Fruit fly (Drosophila melanogaster) whole organism, pupa: ENCODE results near the gene CG42271.
A peak's percentile ranks its signal among the peaks of the same experiment; 100 is the strongest.

Source experiments
- CG10348 ChIP-seq: fragments of 200-800 bp; sonication (Bioruptor generic); IDR thresholded peaks from 2 replicates; pipeline ENCODE4 v1.3.6; 2022; ENCODE audit warnings: missing biosample characterization, missing genetic modification characterization
- CG12605 ChIP-seq: fragments of 200-800 bp; sonication (Bioruptor generic); IDR thresholded peaks from 2 replicates; pipeline ENCODE4 v1.3.6; 2022; ENCODE audit warnings: missing biosample characterization, missing genetic modification characterization
- CG13204 ChIP-seq: fragments of 200-800 bp; sonication (Bioruptor generic); optimal IDR thresholded peaks from 2 replicates; lab custom pipeline; 2018; ENCODE audit warnings: missing biosample characterization, mild to moderate bottlenecking, missing genetic modification characterization, moderate library complexity
- CG14655 ChIP-seq: fragments of 200-800 bp; sonication (Bioruptor generic); optimal IDR thresholded peaks from 3 replicates; lab custom pipeline; 2017; ENCODE audit warnings: mild to moderate bottlenecking, missing biosample characterization, missing genetic modification reagents, missing genetic modification characterization
- CG15710 ChIP-seq: fragments of 200-800 bp; sonication (Bioruptor generic); optimal IDR thresholded peaks from 2 replicates; lab custom pipeline; 2018; ENCODE audit warnings: missing biosample characterization, mild to moderate bottlenecking, missing genetic modification characterization, moderate library complexity
- CG17806 ChIP-seq: fragments of 200-800 bp; sonication (Bioruptor generic); optimal IDR thresholded peaks from 2 replicates; lab custom pipeline; 2018; ENCODE audit warnings: missing biosample characterization, mild to moderate bottlenecking, missing genetic modification characterization, moderate library complexity
- CG32121 ChIP-seq: fragments of 200-800 bp; sonication (Bioruptor generic); IDR thresholded peaks from 2 replicates; pipeline ENCODE4 v1.3.6; 2022; ENCODE audit warnings: missing biosample characterization, missing genetic modification characterization
- CG34367 ChIP-seq: fragments of 200-800 bp; sonication (Bioruptor generic); optimal IDR thresholded peaks from 2 replicates; lab custom pipeline; 2018; ENCODE audit warnings: missing biosample characterization, mild to moderate bottlenecking, missing genetic modification characterization
- CG4496 ChIP-seq: fragments of 200-800 bp; sonication (Bioruptor generic); IDR thresholded peaks from 3 replicates; pipeline ENCODE4 v1.3.6; 2022; ENCODE audit warnings: missing biosample characterization, missing genetic modification characterization
- CG8159 ChIP-seq: fragments of 200-800 bp; sonication (Bioruptor generic); optimal IDR thresholded peaks from 3 replicates; lab custom pipeline; 2018; ENCODE audit warnings: missing biosample characterization, mild to moderate bottlenecking, missing genetic modification characterization, moderate library complexity
- CG8301 ChIP-seq: fragments of 200-800 bp; sonication (Bioruptor generic); optimal IDR thresholded peaks from 2 replicates; lab custom pipeline; 2018; ENCODE audit warnings: missing biosample characterization, mild to moderate bottlenecking, missing genetic modification characterization
- CG9948 ChIP-seq: fragments of 200-800 bp; sonication (Bioruptor generic); optimal IDR thresholded peaks from 2 replicates; lab custom pipeline; 2018; ENCODE audit warnings: missing biosample characterization, mild to moderate bottlenecking, missing genetic modification characterization, moderate library complexity
- D1 ChIP-seq: fragments of 200-800 bp; sonication (Bioruptor generic); optimal IDR thresholded peaks from 2 replicates; lab custom pipeline; 2018; ENCODE audit warnings: missing biosample characterization, mild to moderate bottlenecking, missing genetic modification characterization, moderate library complexity
- EcR ChIP-seq: fragments of 200-800 bp; sonication (Bioruptor generic); optimal IDR thresholded peaks from 3 replicates; lab custom pipeline; 2019; ENCODE audit warnings: missing biosample characterization, missing genetic modification characterization, mild to moderate bottlenecking, moderate library complexity, missing genetic modification reagents
- Ets98B ChIP-seq: fragments of 200-800 bp; sonication (Bioruptor generic); IDR thresholded peaks from 2 replicates; pipeline ENCODE4 v1.3.6; 2022; ENCODE audit warnings: missing biosample characterization, missing genetic modification characterization
- Pif1A ChIP-seq: fragments of 200-800 bp; sonication (Bioruptor generic); optimal IDR thresholded peaks from 3 replicates; lab custom pipeline; 2016; ENCODE audit warnings: missing biosample characterization, missing genetic modification characterization
- Pif1B ChIP-seq: fragments of 200-800 bp; sonication (Bioruptor generic); optimal IDR thresholded peaks from 3 replicates; lab custom pipeline; 2016; ENCODE audit warnings: missing biosample characterization, missing genetic modification characterization
- Snoo ChIP-seq: fragments of 200-800 bp; sonication (Bioruptor generic); optimal IDR thresholded peaks from 3 replicates; lab custom pipeline; 2017; ENCODE audit warnings: missing biosample characterization, mild to moderate bottlenecking, missing genetic modification characterization, inconsistent platforms
- fd96Ca ChIP-seq: fragments of 200-800 bp; sonication (Bioruptor generic); IDR thresholded peaks from 3 replicates; pipeline ENCODE4 v1.3.6; 2022; ENCODE audit warnings: missing biosample characterization, missing genetic modification characterization
- gl ChIP-seq: fragments of 200-800 bp; sonication (Bioruptor generic); optimal IDR thresholded peaks from 2 replicates; lab custom pipeline; 2018; ENCODE audit warnings: missing biosample characterization, mild to moderate bottlenecking, missing genetic modification characterization
- rn ChIP-seq: fragments of 200-800 bp; sonication (Bioruptor generic); IDR thresholded peaks from 2 replicates; pipeline ENCODE4 v1.3.6; 2022; ENCODE audit warnings: missing biosample characterization, missing genetic modification characterization

The CG42271 gene

dm6 chrX:14214505-14215449 is 19.1 kb downstream of the CG42271 start:
- TF ChIP-seq CG17806 (tag; lab: Kevin White, UChicago), result peak; percentile 76
- peak; percentile 24 for TF ChIP-seq CG13204
- TF ChIP-seq CG8301, result peak; percentile 88
- TF ChIP-seq CG34367, result peak; percentile 64
- TF ChIP-seq CG8159, result peak; percentile 79
- peak; percentile 46 for TF ChIP-seq Pif1B (GFP tag; lab: Kevin White, UChicago)
- TF ChIP-seq D1 (tag; lab: Kevin White, UChicago), result no peak
- TF ChIP-seq Snoo (tag; lab: Kevin White, UChicago), result peak; percentile 22
- TF ChIP-seq gl (tag; lab: Kevin White, UChicago), result peak; percentile 13
- TF ChIP-seq CG15710 (tag; lab: Kevin White, UChicago), result peak; percentile 68
- TF ChIP-seq CG4496 (GFP tag; lab: Robert Waterston, UW), result peak; percentile 90
- peak; percentile 43; the same call in 1 of the 2 replicates for TF ChIP-seq rn
- TF ChIP-seq Ets98B (GFP tag; lab: Robert Waterston, UW), result peak; percentile 74
- peak; percentile 86 for TF ChIP-seq CG9948 (tag; lab: Kevin White, UChicago)
- peak; percentile 48 for TF ChIP-seq Pif1A (GFP tag; lab: Kevin White, UChicago)
- peak; percentile 57 for TF ChIP-seq fd96Ca
- peak; percentile 6 for TF ChIP-seq EcR (GFP tag; lab: Kevin White, UChicago)
- peak; percentile 41; the same call in 1 of the 2 replicates for TF ChIP-seq CG10348
- TF ChIP-seq CG14655 (GFP tag; lab: Kevin White, UChicago), result peak; percentile 93
- peak; percentile 83 for TF ChIP-seq CG32121
- TF ChIP-seq CG12605 (GFP tag; lab: Robert Waterston, UW), result peak; percentile 81

dm6 chrX:14213509-14214154 is 20.2 kb downstream of the CG42271 start:
- TF ChIP-seq Ets98B (GFP tag; lab: Robert Waterston, UW) (peak; percentile 46), Pif1A (GFP tag; lab: Kevin White, UChicago) (peak; percentile 41), CG4496 (GFP tag; lab: Robert Waterston, UW) (peak; percentile 43; the same call in 1 of the 3 replicates), CG17806 (tag; lab: Kevin White, UChicago) (peak; percentile 15), CG8159 (no peak), fd96Ca (peak; percentile 54; the same call in 1 of the 3 replicates), CG15710 (tag; lab: Kevin White, UChicago) (peak; percentile 17), Snoo (tag; lab: Kevin White, UChicago) (no peak), CG12605 (GFP tag; lab: Robert Waterston, UW) (0 out of 2 replicates have a peak, but pooled peaks have one; percentile 30), CG10348 (no peak), CG8301 (peak; percentile 44), CG14655 (GFP tag; lab: Kevin White, UChicago) (peak; percentile 60), CG9948 (tag; lab: Kevin White, UChicago) (peak; percentile 10), CG13204 (no peak), CG32121 (no peak)

- TF ChIP-seq EcR (GFP tag; lab: Kevin White, UChicago) (peak; percentile 54), rn (no peak), CG12605 (GFP tag; lab: Robert Waterston, UW) (0 out of 2 replicates have a peak, but pooled peaks have one; percentile 17), Ets98B (GFP tag; lab: Robert Waterston, UW) (peak; percentile 9; the same call in 1 of the 2 replicates), CG17806 (tag; lab: Kevin White, UChicago) (no peak), CG8301 (no peak), CG4496 (GFP tag; lab: Robert Waterston, UW) (no peak; the same call in 2 of the 3 replicates), CG13204 (peak; percentile 21)
Measured at dm6 chrX:14212147-14212792, 21.6 kb downstream of the CG42271 start.

- TF ChIP-seq EcR (GFP tag; lab: Kevin White, UChicago) (peak; percentile 32), CG15710 (tag; lab: Kevin White, UChicago) (peak; percentile 9), CG4496 (GFP tag; lab: Robert Waterston, UW) (peak; percentile 30; the same call in 2 of the 3 replicates), CG13204 (no peak), CG34367 (peak; percentile 36), Pif1B (GFP tag; lab: Kevin White, UChicago) (peak; percentile 49), rn (no peak), CG9948 (tag; lab: Kevin White, UChicago) (peak; percentile 48), Ets98B (GFP tag; lab: Robert Waterston, UW) (no peak; the same call in 1 of the 2 replicates), gl (tag; lab: Kevin White, UChicago) (no peak), CG14655 (GFP tag; lab: Kevin White, UChicago) (peak; percentile 65), fd96Ca (no peak), CG8159 (peak; percentile 43), CG17806 (tag; lab: Kevin White, UChicago) (no peak), D1 (tag; lab: Kevin White, UChicago) (no peak), CG12605 (GFP tag; lab: Robert Waterston, UW) (0 out of 2 replicates have a peak, but pooled peaks have one; percentile 32), Snoo (tag; lab: Kevin White, UChicago) (no peak), Pif1A (GFP tag; lab: Kevin White, UChicago) (peak; percentile 45), CG8301 (peak; percentile 48)
Measured at dm6 chrX:14211250-14211944, 22.5 kb downstream of the CG42271 start.
